Fruit fly (Drosophila melanogaster): ENCODE results near the gene CG15211.

- peak; percentile 56; the same call in 1 of the 2 replicates for TF ChIP-seq CG12605 (GFP tag; IDR thresholded peaks at IDR 0.05)
- no peak for TF ChIP-seq CG17806 (tag; optimal IDR thresholded peaks at IDR 0.05)
- TF ChIP-seq EcR (GFP tag; optimal IDR thresholded peaks at IDR 0.05): no peak
- TF ChIP-seq CG34367 (tag; optimal IDR thresholded peaks at IDR 0.05): no peak
- no peak for TF ChIP-seq rn (GFP tag; IDR thresholded peaks at IDR 0.05)
- TF ChIP-seq CG4496 (GFP tag; IDR thresholded peaks at IDR 0.05): no peak
- TF ChIP-seq CG8301 (tag; optimal IDR thresholded peaks at IDR 0.05): no peak
- TF ChIP-seq CG10348 (GFP tag; IDR thresholded peaks at IDR 0.05): no peak
- peak; percentile 26 for TF ChIP-seq Pif1B (GFP tag; optimal IDR thresholded peaks at IDR 0.05)
- TF ChIP-seq gl (tag; optimal IDR thresholded peaks at IDR 0.05): no peak
- no peak for TF ChIP-seq Ets98B (GFP tag; IDR thresholded peaks at IDR 0.05)
- peak; percentile 41; the same call in 1 of the 3 replicates for TF ChIP-seq fd96Ca (GFP tag; IDR thresholded peaks at IDR 0.05)
- TF ChIP-seq Snoo (tag; optimal IDR thresholded peaks at IDR 0.05): no peak
These were observed 28.7 kb downstream of the CG15211 start for dm6 chrX:10801033-10801432.
